Worm (Caenorhabditis elegans): ENCODE results near the gene R10E12.2.

ce11 chrIII:9988352-9988751, 14.7 kb upstream of the R10E12.2 start, which contains the start of gene C05B5.1:
- no peak for TF ChIP-seq ZK546.5 (tag; optimal IDR thresholded peaks at IDR 0.05)
- TF ChIP-seq nhr-11 (tag; optimal IDR thresholded peaks at IDR 0.05): no peak
- no peak for TF ChIP-seq R02D3.7 (tag; optimal IDR thresholded peaks at IDR 0.05)
- no peak for TF ChIP-seq zag-1 (tag; optimal IDR thresholded peaks at IDR 0.05)
- no peak for TF ChIP-seq nhr-237 (tag; optimal IDR thresholded peaks at IDR 0.05)
- no peak for TF ChIP-seq nhr-77 (tag; optimal IDR thresholded peaks at IDR 0.05)
- TF ChIP-seq fkh-2 (tag; optimal IDR thresholded peaks at IDR 0.05): no peak
- TF ChIP-seq aly-2 (tag; optimal IDR thresholded peaks at IDR 0.05): no peak
- no peak for TF ChIP-seq pha-4 (tag; optimal IDR thresholded peaks at IDR 0.05)
- TF ChIP-seq elt-1 (tag; optimal IDR thresholded peaks at IDR 0.05): no peak
- TF ChIP-seq jun-1 (tag; optimal IDR thresholded peaks at IDR 0.05): no peak
- no peak for TF ChIP-seq unc-39 (tag; optimal IDR thresholded peaks at IDR 0.05)

Data from whole organism, L3 larva.